Worm (Caenorhabditis elegans): ENCODE data around the gene nhr-98.

DNA sequence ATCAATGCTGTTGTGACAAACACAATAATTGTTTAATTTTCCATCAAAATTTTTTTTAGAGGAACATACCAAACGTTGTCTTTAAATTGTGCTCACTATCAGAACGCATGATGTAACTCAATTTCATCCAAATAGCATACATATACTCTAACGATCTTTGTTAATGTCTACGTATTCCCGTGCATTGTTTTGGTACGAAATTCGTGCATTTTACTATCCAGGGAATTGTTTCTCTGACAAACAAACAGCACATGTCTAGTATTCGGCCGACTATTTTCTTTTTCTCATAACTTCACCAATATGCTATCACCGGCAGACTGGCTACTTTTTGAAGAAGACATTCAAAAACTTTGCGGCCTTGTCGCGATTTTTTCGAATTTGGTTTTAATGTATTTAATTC, 37.8 kb downstream of the nhr-98 start, which contains the start of gene str-196:
- no peak for TF ChIP-seq elt-3 (tag; optimal IDR thresholded peaks at IDR 0.05)
- no peak for TF ChIP-seq unc-62 (GFP tag; optimal IDR thresholded peaks at IDR 0.05)
- no peak for TF ChIP-seq ztf-11 (tag; optimal IDR thresholded peaks at IDR 0.05)
- no peak for TF ChIP-seq lin-13 (tag; optimal IDR thresholded peaks at IDR 0.05)
- no peak for TF ChIP-seq elt-1 (tag; optimal IDR thresholded peaks at IDR 0.05; ENCODE audit: borderline replicate concordance, insufficient read depth)
- no peak for TF ChIP-seq nhr-76 (tag; optimal IDR thresholded peaks at IDR 0.05)
- TF ChIP-seq blmp-1 (tag; optimal IDR thresholded peaks at IDR 0.05), result no peak
- no peak for TF ChIP-seq sptf-1 (tag; optimal IDR thresholded peaks at IDR 0.05)
- no peak for TF ChIP-seq lin-32 (GFP tag; optimal IDR thresholded peaks at IDR 0.05)
- no peak for TF ChIP-seq nhr-28 (tag; optimal IDR thresholded peaks at IDR 0.05)

Measured in whole organism, mixed stage, embryonic.